Worm (Caenorhabditis elegans) whole organism, late embryonic: Measurements from ENCODE around the gene srg-42.

Experiments
- C38D4.7 ChIP-seq: fragments of 200-800 bp; sonication (Bioruptor generic); optimal IDR thresholded peaks from 2 replicates; lab custom pipeline; 2018; ENCODE audit warnings: mild to moderate bottlenecking, missing genetic modification characterization, moderate library complexity, missing compliant biosample characterization
- ahr-1 ChIP-seq: sonication (generic microtip); optimal IDR thresholded peaks from 2 replicates; lab custom pipeline; 2016; ENCODE audit warnings: missing genetic modification characterization, missing compliant biosample characterization
- ceh-22 ChIP-seq: sonication (generic microtip); optimal IDR thresholded peaks from 2 replicates; lab custom pipeline; 2017; ENCODE audit warnings: missing biosample characterization, missing genetic modification characterization
- ceh-6 ChIP-seq: fragments of 200-800 bp; sonication (Bioruptor generic); optimal IDR thresholded peaks from 2 replicates; lab custom pipeline; 2018; ENCODE audit warnings: mild to moderate bottlenecking, missing genetic modification characterization, missing compliant biosample characterization
- che-1 ChIP-seq: sonication (generic microtip); optimal IDR thresholded peaks from 2 replicates; lab custom pipeline; 2016; ENCODE audit warnings: mild to moderate bottlenecking, missing genetic modification characterization, missing compliant biosample characterization
- eyg-1 ChIP-seq: sonication (generic microtip); optimal IDR thresholded peaks from 2 replicates; lab custom pipeline; 2016; ENCODE audit warnings: missing genotype, missing genetic modification characterization, missing compliant biosample characterization
- fkh-10 ChIP-seq: fragments of 150-350 bp; optimal IDR thresholded peaks from 2 replicates; lab custom pipeline; 2014; ENCODE audit warnings: missing biosample characterization, missing genetic modification reagents, missing genetic modification characterization
- pqm-1 ChIP-seq: sonication (generic microtip); optimal IDR thresholded peaks from 2 replicates; lab custom pipeline; 2016; ENCODE audit warnings: missing genetic modification characterization, missing compliant biosample characterization

DNA sequence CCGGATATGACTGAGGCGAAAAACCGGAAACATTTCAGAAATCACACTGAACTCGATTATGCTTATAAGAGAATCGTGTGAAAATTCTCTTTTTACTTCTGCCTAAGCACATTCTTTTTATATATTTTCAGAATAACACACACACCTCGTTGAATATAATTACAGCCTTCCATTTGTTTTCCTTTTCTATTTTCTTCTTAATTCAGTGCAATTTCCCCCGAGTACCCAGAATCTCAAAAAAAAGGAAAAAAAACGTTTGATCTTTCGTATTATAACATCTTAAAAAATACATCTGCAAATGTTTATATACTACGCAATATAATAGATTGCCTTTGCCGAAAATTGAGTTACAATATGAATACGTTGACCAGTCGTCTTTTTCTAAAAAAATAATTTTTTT, 26.0 kb downstream of the srg-42 start:
- TF ChIP-seq che-1 (no peak), fkh-10 (no peak), ahr-1 (tag; lab: Kevin White, UChicago) (no peak), ceh-6 (GFP tag; lab: Kevin White, UChicago) (no peak), pqm-1 (tag; lab: Kevin White, UChicago) (no peak), ceh-22 (tag; lab: Kevin White, UChicago) (no peak), C38D4.7 (GFP tag; lab: Kevin White, UChicago) (no peak), eyg-1 (tag; lab: Kevin White, UChicago) (no peak)
